Worm (Caenorhabditis elegans): ENCODE results near the gene Y49F6B.20.
A peak's percentile ranks its signal among the peaks of the same experiment; 100 is the strongest.

Gene Y49F6B.20

ce11 chrII:3439244-3439698, 31.2 kb downstream of the Y49F6B.20 start (continued):
- TF ChIP-seq Y95B8A.8 (GFP tag; IDR thresholded peaks at IDR 0.05) (no peak), mes-4 (tag; optimal IDR thresholded peaks at IDR 0.05) (peak; percentile 40), K11D2.4 (GFP tag; IDR thresholded peaks at IDR 0.05) (no peak), Y53F4B.3 (GFP tag; IDR thresholded peaks at IDR 0.05) (no peak), snpc-4 (GFP tag; optimal IDR thresholded peaks at IDR 0.05) (peak; percentile 58), snpc-4 (tag; optimal IDR thresholded peaks at IDR 0.05) (peak in 3 of 4 experiments; percentile 47 to 66 (median 60)), nhr-27 (tag; optimal IDR thresholded peaks at IDR 0.05) (peak; percentile 69), C17E4.6 (GFP tag; IDR thresholded peaks at IDR 0.05) (peak; percentile 77), ama-1 (optimal IDR thresholded peaks at IDR 0.05) (no peak), ama-1 (GFP tag; optimal IDR thresholded peaks at IDR 0.05) (peak in 1 of 2 experiments; percentile 65), Y79H2A.3 (GFP tag; conservative IDR thresholded peaks at IDR 0.05) (no peak), attf-5 (GFP tag; optimal IDR thresholded peaks at IDR 0.05) (peak; percentile 55), egl-44 (GFP tag; IDR thresholded peaks at IDR 0.05) (peak; percentile 81; the same call in 1 of the 2 replicates), madf-3 (GFP tag; IDR thresholded peaks at IDR 0.05) (no peak), nhr-179 (tag; optimal IDR thresholded peaks at IDR 0.05) (no peak), ztf-6 (GFP tag; IDR thresholded peaks at IDR 0.05) (no peak), B0261.1 (tag; optimal IDR thresholded peaks at IDR 0.05) (peak; percentile 97), lsy-27 (tag; optimal IDR thresholded peaks at IDR 0.05; ENCODE audit: borderline replicate concordance, insufficient read depth) (no peak), rec-8 (tag; optimal IDR thresholded peaks at IDR 0.05) (peak; percentile 74 to 82), tbx-9 (tag; optimal IDR thresholded peaks at IDR 0.05; ENCODE audit: borderline replicate concordance) (no peak), ztf-3 (GFP tag; optimal IDR thresholded peaks at IDR 0.05) (peak; percentile 57), cebp-1 (GFP tag; IDR thresholded peaks at IDR 0.05) (no peak), cebp-1 (tag; optimal IDR thresholded peaks at IDR 0.05) (peak; percentile 76), Y53G8AR.9 (GFP tag; conservative IDR thresholded peaks at IDR 0.05) (peak; percentile 73; the same call in 1 of the 2 replicates), madf-8 (GFP tag; conservative IDR thresholded peaks at IDR 0.05) (no peak), tlf-1 (GFP tag; optimal IDR thresholded peaks at IDR 0.05) (peak; percentile 27), ccch-3 (GFP tag; optimal IDR thresholded peaks at IDR 0.05) (no peak), bed-2 (GFP tag; IDR thresholded peaks at IDR 0.05) (no peak), akir-1 (GFP tag; optimal IDR thresholded peaks at IDR 0.05) (no peak), B0019.2 (GFP tag; conservative IDR thresholded peaks at IDR 0.05) (peak; percentile 49; the same call in 1 of the 2 replicates), lin-26 (GFP tag; IDR thresholded peaks at IDR 0.05) (peak; percentile 96), ztf-25 (GFP tag; IDR thresholded peaks at IDR 0.05) (peak; percentile 60; the same call in 1 of the 2 replicates), atf-7 (tag; optimal IDR thresholded peaks at IDR 0.05) (peak; percentile 75), T07F8.4 (tag; optimal IDR thresholded peaks at IDR 0.05) (peak; percentile 80), F55B11.4 (tag; optimal IDR thresholded peaks at IDR 0.05; ENCODE audit: borderline replicate concordance, insufficient read depth) (no peak), nhr-120 (GFP tag; IDR thresholded peaks at IDR 0.05) (0 out of 2 replicates have a peak, but pooled peaks have one; percentile 79), snpc-1.3 (tag; optimal IDR thresholded peaks at IDR 0.05; ENCODE audit: insufficient read depth) (peak; percentile 52)

DNA sequence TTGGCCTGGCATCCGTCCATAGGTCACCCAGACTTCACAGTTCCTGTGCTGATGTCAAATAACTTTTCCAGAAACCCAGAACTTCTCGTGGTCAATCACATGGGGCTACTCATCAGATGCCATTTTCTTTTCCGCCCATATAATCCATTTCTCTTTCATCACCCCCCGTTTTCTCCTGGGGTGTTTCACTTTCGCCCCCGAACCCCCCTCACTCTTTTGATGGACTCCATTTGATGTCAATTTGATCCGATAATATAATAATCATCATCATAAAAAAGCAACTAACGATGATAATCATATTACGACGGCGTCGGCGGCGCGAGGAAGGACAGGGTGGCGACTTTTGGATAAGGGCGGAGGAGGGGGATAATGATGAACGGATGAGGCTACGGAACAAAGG, 32.2 kb downstream of the Y49F6B.20 start:
- TF ChIP-seq unc-130 (GFP tag; optimal IDR thresholded peaks at IDR 0.05) (no peak), C06A6.2 (GFP tag; conservative IDR thresholded peaks at IDR 0.05) (no peak), B0035.1 (tag; optimal IDR thresholded peaks at IDR 0.05) (no peak), dpff-1 (tag; optimal IDR thresholded peaks at IDR 0.05) (no peak), let-607 (tag; optimal IDR thresholded peaks at IDR 0.05) (no peak), snpc-1.3 (tag; optimal IDR thresholded peaks at IDR 0.05; ENCODE audit: insufficient read depth) (no peak), ceh-91 (GFP tag; IDR thresholded peaks at IDR 0.05) (no peak), hrde-1 (tag; optimal IDR thresholded peaks at IDR 0.05; ENCODE audit: borderline replicate concordance) (no peak), rcor-1 (GFP tag; IDR thresholded peaks at IDR 0.05) (no peak), snpc-3.4 (tag; optimal IDR thresholded peaks at IDR 0.05) (no peak), zfh-2 (GFP tag; conservative IDR thresholded peaks at IDR 0.05) (no peak), F22D6.2 (tag; optimal IDR thresholded peaks at IDR 0.05) (no peak), hsf-1 (GFP tag; IDR thresholded peaks at IDR 0.05) (no peak)
